Fruit fly (Drosophila melanogaster): Measurements from ENCODE around the gene CG34001.

- no peak for TF ChIP-seq CG8478 (optimal IDR thresholded peaks at IDR 0.05)
- TF ChIP-seq CTCF (optimal IDR thresholded peaks at IDR 0.05): no peak
These were observed 12.3 kb downstream of the CG34001 start, which contains the start of gene CG14153 for dm6 chr3L:10643228-10643627.
